Worm (Caenorhabditis elegans): ENCODE measurements around the gene sdc-1.

- TF ChIP-seq elt-3 (tag; optimal IDR thresholded peaks at IDR 0.05), result no peak
- no peak for TF ChIP-seq R02D3.7 (tag; optimal IDR thresholded peaks at IDR 0.05)
- TF ChIP-seq blmp-1 (tag; optimal IDR thresholded peaks at IDR 0.05; ENCODE audit: insufficient read depth), result no peak
- no peak for TF ChIP-seq nhr-10 (tag; optimal IDR thresholded peaks at IDR 0.05)
These were observed at the start of gene sdc-1 for ce11 chrX:16275255-16275813.

All from whole organism, L2 larva.